Fruit fly (Drosophila melanogaster) whole organism, wandering third instar larva: ENCODE data around the gene Tmtc1.

Experiments used
- Abd-B ChIP-seq: fragments of >200 bp; optimal IDR thresholded peaks from 2 replicates; lab custom pipeline; 2017; ENCODE audit warnings: missing biosample characterization, missing genetic modification characterization
- CG32264 ChIP-seq: fragments of 200-800 bp; sonication (Bioruptor generic); optimal IDR thresholded peaks from 2 replicates; lab custom pipeline; 2016; ENCODE audit warnings: missing biosample characterization, missing genetic modification characterization
- CG9705 ChIP-seq: fragments of 200-800 bp; sonication (Bioruptor generic); optimal IDR thresholded peaks from 2 replicates; lab custom pipeline; 2018; ENCODE audit warnings: missing biosample characterization, mild to moderate bottlenecking, missing genetic modification characterization
- CrebA ChIP-seq: fragments of 200-800 bp; sonication (Bioruptor generic); optimal IDR thresholded peaks from 2 replicates; lab custom pipeline; 2016; ENCODE audit warnings: missing biosample characterization, mild to moderate bottlenecking, missing genetic modification characterization, borderline replicate concordance
- Dfd ChIP-seq: fragments of >200 bp; optimal IDR thresholded peaks from 2 replicates; lab custom pipeline; 2017; ENCODE audit warnings: missing biosample characterization, missing genetic modification characterization
- Dif ChIP-seq: fragments of 200-275, 200-300 bp; sonication (Bioruptor generic); optimal IDR thresholded peaks from 2 replicates; lab custom pipeline; 2018; ENCODE audit warnings: missing biosample characterization, missing genetic modification characterization; ENCODE audit not compliant: partially characterized antibody
- GATAd ChIP-seq: sonication (Bioruptor generic); optimal IDR thresholded peaks from 2 replicates; lab custom pipeline; 2016; ENCODE audit warnings: missing biosample characterization, missing genetic modification characterization
- HLH106 ChIP-seq: fragments of 200-800 bp; optimal IDR thresholded peaks from 3 replicates; lab custom pipeline; 2019; ENCODE audit warnings: missing biosample characterization, mild to moderate bottlenecking, missing genetic modification characterization, moderate library complexity
- Hnf4 ChIP-seq: fragments of 200-800 bp; sonication (Bioruptor generic); optimal IDR thresholded peaks from 2 replicates; lab custom pipeline; 2016; ENCODE audit warnings: missing biosample characterization, mild to moderate bottlenecking, missing genetic modification characterization
- Hr78 ChIP-seq: fragments of >200 bp; optimal IDR thresholded peaks from 2 replicates; lab custom pipeline; 2017; ENCODE audit warnings: missing biosample characterization, missing genetic modification characterization
- Hr83 ChIP-seq: fragments of 200-300 bp; sonication (Bioruptor generic); optimal IDR thresholded peaks from 2 replicates; lab custom pipeline; 2016; ENCODE audit warnings: missing biosample characterization, mild to moderate bottlenecking, missing genetic modification characterization, moderate library complexity; ENCODE audit not compliant: poor library complexity, severe bottlenecking
- Jra ChIP-seq: sonication (Bioruptor generic); optimal IDR thresholded peaks from 2 replicates; lab custom pipeline; 2016; ENCODE audit warnings: missing biosample characterization, missing genetic modification characterization
- Mio ChIP-seq: sonication (Bioruptor generic); optimal IDR thresholded peaks from 2 replicates; lab custom pipeline; 2016; ENCODE audit warnings: missing biosample characterization, missing genetic modification characterization
- Myc ChIP-seq: fragments of >200 bp; optimal IDR thresholded peaks from 2 replicates; lab custom pipeline; 2017
- N ChIP-seq: fragments of >200 bp; optimal IDR thresholded peaks from 2 replicates; lab custom pipeline; 2018; ENCODE audit warnings: missing biosample characterization, missing external identifiers, missing genetic modification characterization
- OdsH ChIP-seq: fragments of 200-800 bp; sonication (Bioruptor generic); optimal IDR thresholded peaks from 2 replicates; lab custom pipeline; 2016; ENCODE audit warnings: missing biosample characterization, mild to moderate bottlenecking, missing genetic modification characterization
- Rel ChIP-seq, 2 experiments: fragments of 200-800 bp; sonication (Bioruptor generic) in 1 of 2; optimal IDR thresholded peaks; 2 replicates in 1 of 2; 3 replicates in 1 of 2; lab custom pipeline; 2016 to 2019; ENCODE audit warnings: mild to moderate bottlenecking in 2 of 2, missing biosample characterization in 2 of 2, missing genetic modification characterization in 2 of 2, moderate library complexity in 1 of 2
- Sp1 ChIP-seq: fragments of 200-800 bp; sonication (Bioruptor generic); optimal IDR thresholded peaks from 3 replicates; lab custom pipeline; 2019; ENCODE audit warnings: missing biosample characterization, mild to moderate bottlenecking, missing genetic modification characterization, moderate library complexity
- Vsx2 ChIP-seq: fragments of 200-300, 225-300 bp; sonication (Bioruptor generic); optimal IDR thresholded peaks from 2 replicates; lab custom pipeline; 2018; ENCODE audit warnings: missing biosample characterization, missing genetic modification characterization; ENCODE audit not compliant: partially characterized antibody
- br ChIP-seq: fragments of 200-800 bp; sonication (Bioruptor generic); optimal IDR thresholded peaks from 2 replicates; lab custom pipeline; 2016; ENCODE audit warnings: missing biosample characterization, missing genetic modification characterization
- brk ChIP-seq: fragments of 200-800 bp; sonication (Bioruptor generic); optimal IDR thresholded peaks from 2 replicates; lab custom pipeline; 2016; ENCODE audit warnings: missing biosample characterization, mild to moderate bottlenecking, missing genetic modification characterization
- dmrt93B ChIP-seq: fragments of 200-800 bp; sonication (Bioruptor generic); optimal IDR thresholded peaks from 2 replicates; lab custom pipeline; 2018; ENCODE audit warnings: missing biosample characterization, mild to moderate bottlenecking, missing genetic modification characterization
- dsf ChIP-seq: sonication (Bioruptor generic); optimal IDR thresholded peaks from 2 replicates; lab custom pipeline; 2016; ENCODE audit warnings: missing biosample characterization, missing genetic modification characterization, borderline replicate concordance
- ey ChIP-seq: fragments of 200-800 bp; sonication (Bioruptor generic); optimal IDR thresholded peaks from 2 replicates; lab custom pipeline; 2016; ENCODE audit warnings: missing biosample characterization, missing genetic modification characterization
- foxo ChIP-seq, 2 experiments: fragments of 200-800 bp; sonication (Bioruptor generic); optimal IDR thresholded peaks; 2 replicates in 1 of 2; 3 replicates in 1 of 2; lab custom pipeline; 2016 to 2017; ENCODE audit warnings: missing biosample characterization in 2 of 2, missing genetic modification characterization in 2 of 2
- fru ChIP-seq: fragments of 200-800 bp; sonication (Bioruptor generic); optimal IDR thresholded peaks from 3 replicates; lab custom pipeline; 2016; ENCODE audit warnings: missing biosample characterization, mild to moderate bottlenecking, missing genetic modification characterization
- h ChIP-seq: fragments of 200-800 bp; sonication (Bioruptor generic); optimal IDR thresholded peaks from 3 replicates; lab custom pipeline; 2016; ENCODE audit warnings: missing biosample characterization, mild to moderate bottlenecking, missing genetic modification characterization
- jim ChIP-seq: fragments of 175-275, 200-325 bp; sonication (Bioruptor generic); optimal IDR thresholded peaks from 2 replicates; lab custom pipeline; 2016; ENCODE audit warnings: missing biosample characterization, mild to moderate bottlenecking, missing genetic modification characterization
- lola ChIP-seq: fragments of >200 bp; optimal IDR thresholded peaks from 2 replicates; lab custom pipeline; 2017; ENCODE audit warnings: missing biosample characterization, missing genetic modification characterization
- pan ChIP-seq: fragments of >200 bp; optimal IDR thresholded peaks from 2 replicates; lab custom pipeline; 2017
- psq ChIP-seq: fragments of 200-800 bp; sonication (Bioruptor generic); optimal IDR thresholded peaks from 3 replicates; lab custom pipeline; 2017; ENCODE audit warnings: missing biosample characterization, mild to moderate bottlenecking, missing genetic modification characterization, moderate library complexity
- rgr ChIP-seq: fragments of 200-800 bp; sonication (Bioruptor generic); optimal IDR thresholded peaks from 3 replicates; lab custom pipeline; 2016; ENCODE audit warnings: missing biosample characterization, mild to moderate bottlenecking, missing genetic modification characterization
- sage ChIP-seq: fragments of 200-800 bp; sonication (Bioruptor generic); optimal IDR thresholded peaks from 2 replicates; lab custom pipeline; 2016; ENCODE audit warnings: missing biosample characterization, mild to moderate bottlenecking, missing genetic modification characterization
- sv ChIP-seq: fragments of 200-800 bp; sonication (Bioruptor generic); optimal IDR thresholded peaks from 3 replicates; lab custom pipeline; 2016; ENCODE audit warnings: missing biosample characterization, missing genetic modification characterization
- tai ChIP-seq: sonication (Bioruptor generic); optimal IDR thresholded peaks from 2 replicates; lab custom pipeline; 2016; ENCODE audit warnings: missing biosample characterization, missing genetic modification characterization
- usp ChIP-seq: fragments of >200 bp; optimal IDR thresholded peaks from 2 replicates; lab custom pipeline; 2017; ENCODE audit warnings: missing biosample characterization, missing genetic modification characterization
- woc ChIP-seq: sonication (Bioruptor generic); optimal IDR thresholded peaks from 2 replicates; lab custom pipeline; 2016; ENCODE audit warnings: missing biosample characterization, mild to moderate bottlenecking, missing genetic modification characterization

Tmtc1 gene

dm6 chr2L:2734215-2734614 is 56.7 kb downstream of the Tmtc1 start:
- peak; percentile 9 for TF ChIP-seq Hnf4 (GFP tag; lab: Kevin White, UChicago)
- peak; percentile 1 for TF ChIP-seq sv
- peak; percentile 23 for TF ChIP-seq Sp1 (GFP tag; lab: Kevin White, UChicago)
- TF ChIP-seq foxo (GFP tag; optimal IDR thresholded peaks at IDR 0.05; lab: Kevin White, UChicago) = peak in 1 of 2 experiments; percentile 59
- no peak for TF ChIP-seq CrebA (GFP tag; lab: Kevin White, UChicago)
- TF ChIP-seq tai (GFP tag; lab: Kevin White, UChicago) = no peak
- TF ChIP-seq h (GFP tag; lab: Kevin White, UChicago) = peak; percentile 77
- TF ChIP-seq jim = no peak
- TF ChIP-seq OdsH (GFP tag; lab: Kevin White, UChicago) = peak; percentile 66
- TF ChIP-seq ey = peak; percentile 69
- TF ChIP-seq Hr83 (GFP tag; lab: Kevin White, UChicago) = no peak
- no peak for TF ChIP-seq dsf
- no peak for TF ChIP-seq Hr78
- peak; percentile 47 for TF ChIP-seq psq (GFP tag; lab: Kevin White, UChicago)
- TF ChIP-seq br (GFP tag; lab: Kevin White, UChicago) = peak; percentile 45
- TF ChIP-seq N (GFP tag; lab: Kevin White, UChicago) = no peak
- peak; percentile 63 for TF ChIP-seq HLH106 (tag; lab: Kevin White, UChicago)
- no peak for TF ChIP-seq CG32264
- no peak for TF ChIP-seq Mio (GFP tag; lab: Kevin White, UChicago)
- TF ChIP-seq Dfd (GFP tag; lab: Kevin White, UChicago) = no peak
- TF ChIP-seq Abd-B (GFP tag; lab: Kevin White, UChicago) = no peak
- TF ChIP-seq GATAd (GFP tag; lab: Kevin White, UChicago) = no peak
- peak; percentile 49 for TF ChIP-seq dmrt93B (GFP tag; lab: Kevin White, UChicago)
- no peak for TF ChIP-seq Myc (lab: Kevin White, UChicago)
- TF ChIP-seq sage = no peak
- TF ChIP-seq pan (lab: Kevin White, UChicago) = no peak
- TF ChIP-seq lola (GFP tag; lab: Kevin White, UChicago) = no peak
- no peak for TF ChIP-seq Dif (GFP tag; lab: Kevin White, UChicago)
- no peak for TF ChIP-seq brk (GFP tag; lab: Kevin White, UChicago)
- TF ChIP-seq rgr = peak; percentile 61
- TF ChIP-seq usp (GFP tag; lab: Kevin White, UChicago) = no peak
- peak; percentile 57 for TF ChIP-seq fru (GFP tag; lab: Kevin White, UChicago)
- TF ChIP-seq CG9705 (GFP tag; lab: Kevin White, UChicago) = no peak
- peak; percentile 53 for TF ChIP-seq woc
- no peak for TF ChIP-seq Rel (GFP tag; optimal IDR thresholded peaks at IDR 0.05; lab: Kevin White, UChicago)
- no peak for TF ChIP-seq Rel (tag; optimal IDR thresholded peaks at IDR 0.05; lab: Kevin White, UChicago)
- TF ChIP-seq Jra (GFP tag; lab: Kevin White, UChicago) = peak; percentile 2

- TF ChIP-seq Mio (GFP tag; lab: Kevin White, UChicago) (no peak), GATAd (GFP tag; lab: Kevin White, UChicago) (no peak), foxo (GFP tag; optimal IDR thresholded peaks at IDR 0.05; lab: Kevin White, UChicago) (no peak), CG9705 (GFP tag; lab: Kevin White, UChicago) (no peak), h (GFP tag; lab: Kevin White, UChicago) (no peak), fru (GFP tag; lab: Kevin White, UChicago) (no peak)
Measured at dm6 chr2L:2734946-2735345, 57.4 kb downstream of the Tmtc1 start.

- TF ChIP-seq GATAd (GFP tag; lab: Kevin White, UChicago) (no peak), pan (lab: Kevin White, UChicago) (no peak), Abd-B (GFP tag; lab: Kevin White, UChicago) (no peak), sv (no peak)
Measured at dm6 chr2L:2735539-2735938, 58.0 kb downstream of the Tmtc1 start.

- TF ChIP-seq Vsx2 (GFP tag; lab: Kevin White, UChicago) (no peak), Dif (GFP tag; lab: Kevin White, UChicago) (no peak), N (GFP tag; lab: Kevin White, UChicago) (no peak), Sp1 (GFP tag; lab: Kevin White, UChicago) (no peak), CG32264 (no peak), Abd-B (GFP tag; lab: Kevin White, UChicago) (no peak)
Measured at dm6 chr2L:2737561-2737960, 60.0 kb downstream of the Tmtc1 start.
